Fruit fly (Drosophila melanogaster): Measurements from ENCODE around the gene Papss.

The Papss gene

DNA sequence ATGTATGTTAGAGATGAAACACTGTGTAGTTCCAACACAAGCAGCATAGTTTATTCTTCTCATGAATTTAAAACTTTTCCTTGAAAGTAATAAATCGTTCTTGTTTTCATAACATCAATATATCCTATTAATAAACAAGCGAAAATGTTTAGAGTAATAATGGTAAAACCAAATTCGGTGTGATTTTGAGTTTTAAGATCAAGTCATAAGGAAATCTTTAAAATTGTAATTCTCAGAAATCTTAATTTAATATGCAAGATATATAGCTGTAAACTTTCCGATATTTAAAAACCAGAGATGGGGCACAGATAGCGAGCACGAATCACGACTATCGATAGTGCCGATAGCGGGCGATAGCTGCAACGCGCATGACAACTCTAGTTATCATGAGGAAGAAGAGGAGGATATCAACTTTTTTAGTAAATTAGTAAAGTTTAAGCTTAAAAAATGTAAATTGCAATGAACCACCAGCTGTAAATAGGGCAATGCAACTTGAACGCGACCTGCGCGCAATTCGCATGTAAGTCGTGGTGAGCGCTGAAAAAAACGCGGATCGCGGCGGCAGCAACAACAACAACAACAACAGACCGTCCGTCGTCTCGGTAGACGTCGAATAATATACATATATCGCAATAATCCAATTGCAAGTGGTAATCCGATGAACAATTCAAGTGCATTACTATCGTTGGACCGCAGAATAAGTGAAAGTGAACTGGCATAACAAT is 27.1 kb upstream of the Papss start, which contains the start of the genes Fibp and Deaf1 (continued):
- peak in 1 of 2 experiments; percentile 9 for TF ChIP-seq ss (GFP tag; optimal IDR thresholded peaks at IDR 0.05)
- peak; percentile 18 for TF ChIP-seq CG1621 (tag; optimal IDR thresholded peaks at IDR 0.05)
- no peak for TF ChIP-seq CG6854 (GFP tag; optimal IDR thresholded peaks at IDR 0.05)
- peak; percentile 65 for TF ChIP-seq CG34406 (GFP tag; optimal IDR thresholded peaks at IDR 0.05)
- TF ChIP-seq CG6163 (GFP tag; IDR thresholded peaks at IDR 0.05) = peak; percentile 40; the same call in 1 of the 3 replicates
- TF ChIP-seq Hr38 (GFP tag; optimal IDR thresholded peaks at IDR 0.05) = peak; percentile 9
- peak; percentile 28 for TF ChIP-seq fkh (GFP tag; optimal IDR thresholded peaks at IDR 0.05)
- peak; percentile 64 for TF ChIP-seq CG11762 (GFP tag; optimal IDR thresholded peaks at IDR 0.05; ENCODE audit: insufficient read depth)
- peak; percentile 39 for TF ChIP-seq fd59A (GFP tag; optimal IDR thresholded peaks at IDR 0.05)
- peak; percentile 61 for TF ChIP-seq CG4318 (GFP tag; optimal IDR thresholded peaks at IDR 0.05)
- peak; percentile 77 for TF ChIP-seq CG3032 (tag; optimal IDR thresholded peaks at IDR 0.05)
- peak; percentile 94 for TF ChIP-seq cyc (GFP tag; optimal IDR thresholded peaks at IDR 0.05)
- TF ChIP-seq Sox102F (GFP tag; optimal IDR thresholded peaks at IDR 0.05) = no peak
- 0 out of 2 replicates have a peak, but pooled peaks have one; percentile 10 for TF ChIP-seq CG15336 (GFP tag; IDR thresholded peaks at IDR 0.05)
- TF ChIP-seq pdm3 (GFP tag; optimal IDR thresholded peaks at IDR 0.05) = peak; percentile 81
- TF ChIP-seq CG32006 (GFP tag; optimal IDR thresholded peaks at IDR 0.05) = no peak
- peak; percentile 79 for TF ChIP-seq Sox14 (GFP tag; optimal IDR thresholded peaks at IDR 0.05)
- peak; percentile 86 for TF ChIP-seq esn (GFP tag; optimal IDR thresholded peaks at IDR 0.05)
- TF ChIP-seq salr (GFP tag; optimal IDR thresholded peaks at IDR 0.05) = peak in 1 of 2 experiments; percentile 4
- TF ChIP-seq CG9139 (GFP tag; optimal IDR thresholded peaks at IDR 0.05) = no peak

DNA sequence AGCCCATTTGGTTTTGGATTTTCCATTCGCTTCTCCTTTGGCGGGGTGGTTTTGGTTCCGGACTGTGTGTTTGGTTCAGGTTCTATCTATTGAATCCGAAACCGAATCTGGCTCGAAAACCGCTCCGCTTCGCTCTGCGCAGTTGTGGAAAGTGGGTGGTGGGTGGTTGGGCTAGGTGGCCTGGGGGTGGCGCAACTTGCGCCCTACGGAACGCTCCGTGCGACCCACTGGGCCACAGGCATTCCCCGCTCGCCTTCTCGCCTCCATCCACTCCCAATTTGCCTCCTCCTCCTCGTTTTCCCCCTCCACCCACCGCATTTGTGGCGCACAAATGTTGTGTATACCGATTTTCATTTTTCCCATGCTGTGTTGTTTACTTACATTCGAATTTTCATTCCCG is 26.4 kb upstream of the Papss start:
- TF ChIP-seq CG7368 (GFP tag; optimal IDR thresholded peaks at IDR 0.05) (peak; percentile 73), CG6276 (GFP tag; optimal IDR thresholded peaks at IDR 0.05) (no peak)

DNA sequence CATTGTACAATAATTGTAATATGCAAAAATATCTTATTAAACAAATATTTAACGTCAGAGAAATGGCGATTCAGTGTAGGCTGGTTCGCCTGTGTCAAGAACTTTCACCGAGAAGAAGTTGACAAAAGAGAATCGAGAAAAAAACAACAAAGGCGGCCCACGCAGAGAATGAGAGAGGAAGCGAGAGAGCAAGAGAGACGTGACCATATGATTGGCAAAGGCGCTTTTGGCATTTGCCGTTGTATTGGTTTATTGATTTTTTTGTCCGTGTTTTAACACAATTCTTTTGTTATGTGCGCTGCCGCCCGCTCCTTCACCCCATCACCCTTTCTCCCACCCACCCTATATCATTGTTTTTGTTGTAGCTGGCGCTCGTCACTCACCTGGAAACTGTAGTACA is 11.9 kb upstream of the Papss start:
- no peak for TF ChIP-seq salr (GFP tag; optimal IDR thresholded peaks at IDR 0.05)
- TF ChIP-seq Lpt (GFP tag; optimal IDR thresholded peaks at IDR 0.05) = no peak
- peak; percentile 83 for TF ChIP-seq Eip78C (GFP tag)
- no peak for TF ChIP-seq CG16779 (tag; optimal IDR thresholded peaks at IDR 0.05)
- TF ChIP-seq esn (GFP tag; optimal IDR thresholded peaks at IDR 0.05) = peak; percentile 54
- TF ChIP-seq CG6163 (GFP tag; IDR thresholded peaks at IDR 0.05) = peak; percentile 47; the same call in 2 of the 3 replicates
- TF ChIP-seq Blimp-1 (GFP tag; optimal IDR thresholded peaks at IDR 0.05) = peak; percentile 81
- peak; percentile 22; the same call in 1 of the 3 replicates for TF ChIP-seq CG8119 (GFP tag; IDR thresholded peaks at IDR 0.05)
- peak; percentile 71 for TF ChIP-seq Sox14 (GFP tag; optimal IDR thresholded peaks at IDR 0.05)
- TF ChIP-seq CG4318 (GFP tag; optimal IDR thresholded peaks at IDR 0.05) = no peak
- no peak for TF ChIP-seq Sox15 (GFP tag; optimal IDR thresholded peaks at IDR 0.05)
- no peak for TF ChIP-seq fkh (GFP tag; optimal IDR thresholded peaks at IDR 0.05)
- peak; percentile 9 for TF ChIP-seq lz (GFP tag; optimal IDR thresholded peaks at IDR 0.05)
- TF ChIP-seq CG6854 (GFP tag; optimal IDR thresholded peaks at IDR 0.05) = peak; percentile 58
- no peak for TF ChIP-seq CG8632 (GFP tag; optimal IDR thresholded peaks at IDR 0.05)
- peak in 1 of 2 experiments; percentile 71 for TF ChIP-seq ss (GFP tag; optimal IDR thresholded peaks at IDR 0.05)
- TF ChIP-seq Eip93F (GFP tag; optimal IDR thresholded peaks at IDR 0.05) = peak; percentile 45
- 0 out of 2 replicates have a peak, but pooled peaks have one; percentile 12 for TF ChIP-seq CG15336 (GFP tag; IDR thresholded peaks at IDR 0.05)
- no peak for TF ChIP-seq cyc (GFP tag; optimal IDR thresholded peaks at IDR 0.05)
- peak; percentile 17 for TF ChIP-seq topi (GFP tag; optimal IDR thresholded peaks at IDR 0.05)
- peak; percentile 38 for TF ChIP-seq CG6792 (GFP tag; optimal IDR thresholded peaks at IDR 0.05)
- no peak for TF ChIP-seq dsx (GFP tag; optimal IDR thresholded peaks at IDR 0.05; ENCODE audit: poor library complexity, severe bottlenecking)

All from whole organism, prepupa.